Fruit fly (Drosophila melanogaster): ENCODE results near the gene CG10375.

The CG10375 gene

DNA sequence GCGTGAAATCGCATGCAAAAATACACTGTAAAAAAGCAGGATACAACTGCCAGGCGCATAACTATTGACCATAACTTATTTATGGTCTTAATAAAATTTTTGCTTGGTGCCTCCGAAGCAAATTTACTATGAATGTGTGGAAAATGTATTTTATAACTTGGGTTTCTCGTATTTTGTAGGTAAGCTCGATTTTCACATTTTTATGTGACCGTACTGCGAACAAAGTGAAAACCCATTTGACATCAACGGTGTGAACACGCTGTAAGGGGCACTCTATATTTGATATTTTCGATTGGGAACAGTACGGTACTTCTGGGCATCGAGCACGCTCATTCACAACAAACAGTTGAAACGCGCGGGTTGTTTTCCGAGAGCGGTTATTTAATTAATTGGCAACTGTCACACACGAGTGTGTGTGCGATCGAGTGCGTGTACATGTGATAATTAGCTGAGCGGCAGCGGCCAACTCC is 14.0 kb downstream of the CG10375 start, which contains the start of the genes Nup98-96 and mbc (continued):
- TF ChIP-seq sens (GFP tag) (peak; percentile 99), CG7271 (tag; optimal IDR thresholded peaks at IDR 0.05) (no peak), exex (tag; optimal IDR thresholded peaks at IDR 0.05) (peak; percentile 66), CG4707 (GFP tag; optimal IDR thresholded peaks at IDR 0.05) (peak; percentile 50), CG6175 (GFP tag; IDR thresholded peaks at IDR 0.05) (peak; percentile 43; the same call in 1 of the 3 replicates), PHDP (tag; optimal IDR thresholded peaks at IDR 0.05) (peak; percentile 80), CG12104 (GFP tag; optimal IDR thresholded peaks at IDR 0.05) (peak; percentile 63), CG17829 (tag; optimal IDR thresholded peaks at IDR 0.05) (peak; percentile 89), Fer3 (tag; optimal IDR thresholded peaks at IDR 0.05) (peak; percentile 72), CG14710 (tag; optimal IDR thresholded peaks at IDR 0.05) (peak; percentile 94), Spps (tag; optimal IDR thresholded peaks at IDR 0.05) (peak; percentile 61), CG17359 (tag; optimal IDR thresholded peaks at IDR 0.05) (peak; percentile 73), CG7786 (GFP tag; optimal IDR thresholded peaks at IDR 0.05) (peak; percentile 92), Mad (GFP tag; optimal IDR thresholded peaks at IDR 0.05) (peak; percentile 86), phol (tag; optimal IDR thresholded peaks at IDR 0.05) (peak; percentile 93), CG31365 (tag; optimal IDR thresholded peaks at IDR 0.05) (no peak), dimm (GFP tag; IDR thresholded peaks at IDR 0.05) (peak; percentile 68), stc (GFP tag; IDR thresholded peaks at IDR 0.05) (peak; percentile 62), cas (GFP tag; IDR thresholded peaks at IDR 0.05) (peak; percentile 66; the same call in 1 of the 2 replicates), H15 (GFP tag; IDR thresholded peaks at IDR 0.05) (peak; percentile 81), dmrt11E (tag; optimal IDR thresholded peaks at IDR 0.05) (peak; percentile 83), wdn (GFP tag; IDR thresholded peaks at IDR 0.05) (peak; percentile 45; the same call in 1 of the 2 replicates), vfl (GFP tag; optimal IDR thresholded peaks at IDR 0.05) (peak; percentile 62), ato (GFP tag; IDR thresholded peaks at IDR 0.05; ENCODE audit: partially characterized antibody) (0 out of 2 replicates have a peak, but pooled peaks have one; percentile 65), CG2889 (GFP tag; IDR thresholded peaks at IDR 0.05) (peak; percentile 63; the same call in 2 of the 3 replicates), ttk (GFP tag; IDR thresholded peaks at IDR 0.05) (peak; percentile 82), CG6254 (GFP tag; optimal IDR thresholded peaks at IDR 0.05) (peak; percentile 16), Dad (GFP tag; optimal IDR thresholded peaks at IDR 0.05) (peak; percentile 85), CG4404 (GFP tag; IDR thresholded peaks at IDR 0.05) (peak; percentile 88), ab (GFP tag; optimal IDR thresholded peaks at IDR 0.05) (peak; percentile 91), CG3281 (GFP tag; optimal IDR thresholded peaks at IDR 0.05) (peak; percentile 75), esg (GFP tag; conservative IDR thresholded peaks at IDR 0.05) (peak; percentile 88), fd102C (GFP tag; optimal IDR thresholded peaks at IDR 0.05) (peak; percentile 10), salm (tag; optimal IDR thresholded peaks at IDR 0.05) (peak; percentile 63), tgo (GFP tag; IDR thresholded peaks at IDR 0.05) (peak; percentile 83), tll (GFP tag; optimal IDR thresholded peaks at IDR 0.05) (peak; percentile 57 to 98), Oaz (GFP tag; IDR thresholded peaks at IDR 0.05) (peak; percentile 67; the same call in 1 of the 2 replicates), prd (optimal IDR thresholded peaks at IDR 0.05) (no peak), prd (GFP tag; IDR thresholded peaks at IDR 0.05) (peak; percentile 92), CG13624 (GFP tag; optimal IDR thresholded peaks at IDR 0.05) (peak; percentile 94), croc (GFP tag; conservative IDR thresholded peaks at IDR 0.05) (peak; percentile 82), fru (optimal IDR thresholded peaks at IDR 0.05) (no peak), CG14667 (GFP tag; IDR thresholded peaks at IDR 0.05) (peak; percentile 84), onecut (GFP tag; IDR thresholded peaks at IDR 0.05) (peak; percentile 66), CG30431 (GFP tag; optimal IDR thresholded peaks at IDR 0.05) (peak; percentile 89), Hey (tag; optimal IDR thresholded peaks at IDR 0.05) (peak; percentile 28), CG30403 (GFP tag; optimal IDR thresholded peaks at IDR 0.05) (peak; percentile 94), Max (GFP tag; optimal IDR thresholded peaks at IDR 0.05) (peak; percentile 88), gfzf (GFP tag; optimal IDR thresholded peaks at IDR 0.05) (peak; percentile 99), CG4360 (GFP tag; IDR thresholded peaks at IDR 0.05) (peak; percentile 10; the same call in 1 of the 2 replicates), CG34224 (GFP tag; IDR thresholded peaks at IDR 0.05; ENCODE audit: partially characterized antibody) (no peak)

Data from whole organism, embryonic.